Worm (Caenorhabditis elegans) whole organism, L4 larva: ENCODE measurements around the gene C10C6.13.
A peak's percentile ranks its signal among the peaks of the same experiment; 100 is the strongest.

Experiments used
- D1046.2 ChIP-seq: fragments of 200-800 bp; sonication (Bioruptor generic); IDR thresholded peaks from 2 replicates; pipeline ENCODE4 v1.3.6; 2022; ENCODE audit warnings: missing genetic modification characterization, missing compliant biosample characterization
- F26F4.8 ChIP-seq: fragments of 200-800 bp; sonication (Bioruptor generic); conservative IDR thresholded peaks from 2 replicates; pipeline ENCODE4 v1.3.6; 2022; ENCODE audit warnings: missing genetic modification characterization, missing compliant biosample characterization
- F37D6.2 ChIP-seq: sonication (generic microtip); optimal IDR thresholded peaks from 2 replicates; lab custom pipeline; 2016; ENCODE audit warnings: mild to moderate bottlenecking, missing genetic modification characterization, missing compliant biosample characterization
- T20F7.1 ChIP-seq: fragments of 200-800 bp; sonication (Bioruptor generic); optimal IDR thresholded peaks from 2 replicates; lab custom pipeline; 2018; ENCODE audit warnings: mild to moderate bottlenecking, missing genetic modification characterization, missing compliant biosample characterization
- T26A8.4 ChIP-seq: fragments of 200-800 bp; sonication (Bioruptor generic); IDR thresholded peaks from 2 replicates; pipeline ENCODE4 v1.3.6; 2022; ENCODE audit warnings: missing genetic modification characterization, missing compliant biosample characterization
- aly-2 ChIP-seq: sonication (generic microtip); optimal IDR thresholded peaks from 2 replicates; lab custom pipeline; 2018; ENCODE audit warnings: missing biosample characterization, missing genetic modification characterization
- ama-1 ChIP-seq: fragments of 150-350 bp; optimal IDR thresholded peaks from 2 replicates; lab custom pipeline; 2014; ENCODE audit warnings: inconsistent platforms, mixed read lengths
- ceh-20 ChIP-seq: fragments of 200-800 bp; sonication (Bioruptor generic); IDR thresholded peaks from 2 replicates; pipeline ENCODE4 v1.3.6; 2022; ENCODE audit warnings: missing genetic modification reagents, missing genetic modification characterization, missing compliant biosample characterization
- ces-1 ChIP-seq: fragments of 150-350 bp; sonication (generic microtip); optimal IDR thresholded peaks from 4 replicates; lab custom pipeline; 2014; ENCODE audit warnings: missing biosample characterization, missing genetic modification reagents, missing genetic modification characterization
- ctbp-1 ChIP-seq: fragments of 200-800 bp; sonication (Bioruptor generic); IDR thresholded peaks from 2 replicates; pipeline ENCODE4 v1.3.6; 2022; ENCODE audit warnings: missing genetic modification reagents, missing genetic modification characterization, missing compliant biosample characterization
- daf-19 ChIP-seq: fragments of 200-800 bp; sonication (Bioruptor generic); conservative IDR thresholded peaks from 2 replicates; pipeline ENCODE4 v1.3.6; 2022; ENCODE audit warnings: missing genetic modification characterization, missing compliant biosample characterization
- duxl-1 ChIP-seq: sonication (generic microtip); optimal IDR thresholded peaks from 2 replicates; lab custom pipeline; 2016; ENCODE audit warnings: mild to moderate bottlenecking, missing genetic modification characterization, moderate library complexity, missing compliant biosample characterization; ENCODE audit not compliant: poor library complexity
- egl-43 ChIP-seq: fragments of 200-800 bp; sonication (Bioruptor generic); IDR thresholded peaks from 2 replicates; pipeline ENCODE4 v1.3.6; 2022; ENCODE audit warnings: missing genetic modification reagents, missing genetic modification characterization, missing compliant biosample characterization
- fkh-10 ChIP-seq: fragments of 150-350 bp; optimal IDR thresholded peaks from 2 replicates; lab custom pipeline; 2014; ENCODE audit warnings: missing biosample characterization, missing genetic modification reagents, missing genetic modification characterization
- hif-1 ChIP-seq, 2 experiments: sonication (generic microtip); optimal IDR thresholded peaks; 2 replicates each; lab custom pipeline; 2016 to 2017; ENCODE audit warnings: missing compliant biosample characterization in 2 of 2, missing genetic modification characterization in 2 of 2, missing genetic modification reagents in 2 of 2, missing genotype in 2 of 2, mild to moderate bottlenecking in 1 of 2
- hmg-1.1 ChIP-seq: fragments of 200-800 bp; sonication (Bioruptor generic); IDR thresholded peaks from 2 replicates; pipeline ENCODE4 v1.3.6; 2022; ENCODE audit warnings: missing genetic modification reagents, missing genetic modification characterization, missing compliant biosample characterization
- lin-1 ChIP-seq: fragments of 200-800 bp; sonication (Bioruptor generic); IDR thresholded peaks from 2 replicates; pipeline ENCODE4 v1.3.6; 2022; ENCODE audit warnings: missing genetic modification reagents, missing genetic modification characterization, missing compliant biosample characterization
- lin-13 ChIP-seq: fragments of 150-350 bp; optimal IDR thresholded peaks from 2 replicates; lab custom pipeline; 2014; ENCODE audit warnings: missing biosample characterization, missing genetic modification reagents, missing genetic modification characterization
- lin-38 ChIP-seq: fragments of 200-800 bp; sonication (Bioruptor generic); IDR thresholded peaks from 2 replicates; pipeline ENCODE4 v1.3.6; 2022; ENCODE audit warnings: missing genetic modification reagents, missing genetic modification characterization, missing compliant biosample characterization
- mdt-29 ChIP-seq: fragments of 200-800 bp; sonication (Bioruptor generic); IDR thresholded peaks from 2 replicates; pipeline ENCODE4 v1.3.6; 2022; ENCODE audit warnings: missing genetic modification reagents, missing genetic modification characterization, missing compliant biosample characterization
- mes-2 ChIP-seq: sonication (generic microtip); optimal IDR thresholded peaks from 2 replicates; lab custom pipeline; 2016; ENCODE audit warnings: missing genotype, mild to moderate bottlenecking, missing genetic modification characterization, missing compliant biosample characterization; ENCODE audit not compliant: poor library complexity, severe bottlenecking
- nhr-11 ChIP-seq: fragments of 150-350 bp; optimal IDR thresholded peaks from 2 replicates; lab custom pipeline; 2014; ENCODE audit warnings: missing biosample characterization, missing genetic modification characterization
- nhr-77 ChIP-seq: fragments of 150-350 bp; optimal IDR thresholded peaks from 2 replicates; lab custom pipeline; 2014; ENCODE audit warnings: missing biosample characterization, missing genetic modification characterization
- pha-4 ChIP-seq, 2 experiments: fragments of 150-350 bp in 1 of 2; fragments of 200-800 bp in 1 of 2; sonication (Bioruptor generic) in 1 of 2; IDR thresholded peaks in 1 of 2; optimal IDR thresholded peaks in 1 of 2; 2 replicates each; pipeline versions ENCODE4 v1.3.6 to Lab custom; 2014 to 2022; ENCODE audit warnings: missing genetic modification characterization in 2 of 2, missing genetic modification reagents in 2 of 2, missing biosample characterization in 1 of 2, missing compliant biosample characterization in 1 of 2
- sdz-12 ChIP-seq: fragments of 200-800 bp; sonication (Bioruptor generic); optimal IDR thresholded peaks from 2 replicates; lab custom pipeline; 2018; ENCODE audit warnings: mild to moderate bottlenecking, missing genetic modification characterization, missing compliant biosample characterization
- snpc-4 ChIP-seq: fragments of 150-350 bp; optimal IDR thresholded peaks from 2 replicates; lab custom pipeline; 2014; ENCODE audit warnings: missing biosample characterization, missing genetic modification characterization
- spr-1 ChIP-seq: sonication (generic microtip); optimal IDR thresholded peaks from 2 replicates; lab custom pipeline; 2016; ENCODE audit warnings: mild to moderate bottlenecking, missing genetic modification characterization, missing compliant biosample characterization
- tra-1 ChIP-seq: fragments of 200-800 bp; sonication (Bioruptor generic); IDR thresholded peaks from 2 replicates; pipeline ENCODE4 v1.3.6; 2022; ENCODE audit warnings: missing genetic modification reagents, missing genetic modification characterization, missing compliant biosample characterization
- unc-130 ChIP-seq: sonication (generic microtip); optimal IDR thresholded peaks from 2 replicates; lab custom pipeline; 2016; ENCODE audit warnings: missing genetic modification reagents, missing genetic modification characterization, missing compliant biosample characterization
- unc-62 ChIP-seq, 3 experiments: fragments of 150-350 bp in 1 of 3; sonication (generic microtip); optimal IDR thresholded peaks in 2 of 3; peaks in 1 of 3; 1 replicate in 1 of 3; 2 replicates in 2 of 3; lab custom pipeline; 2014 to 2017; ENCODE audit warnings: missing biosample characterization in 3 of 3, missing genetic modification characterization in 3 of 3, missing genetic modification reagents in 3 of 3, missing genotype in 1 of 3
- vab-7 ChIP-seq: fragments of 200-800 bp; sonication (Bioruptor generic); IDR thresholded peaks from 2 replicates; pipeline ENCODE4 v1.3.6; 2022; ENCODE audit warnings: missing genetic modification reagents, missing genetic modification characterization, missing compliant biosample characterization
- zip-2 ChIP-seq: fragments of 150-350 bp; optimal IDR thresholded peaks from 2 replicates; lab custom pipeline; 2014; ENCODE audit warnings: missing biosample characterization, missing genetic modification characterization
- ztf-7 ChIP-seq: fragments of 150-350 bp; optimal IDR thresholded peaks from 2 replicates; lab custom pipeline; 2014; ENCODE audit warnings: missing biosample characterization, missing genetic modification characterization

C10C6.13 gene

DNA sequence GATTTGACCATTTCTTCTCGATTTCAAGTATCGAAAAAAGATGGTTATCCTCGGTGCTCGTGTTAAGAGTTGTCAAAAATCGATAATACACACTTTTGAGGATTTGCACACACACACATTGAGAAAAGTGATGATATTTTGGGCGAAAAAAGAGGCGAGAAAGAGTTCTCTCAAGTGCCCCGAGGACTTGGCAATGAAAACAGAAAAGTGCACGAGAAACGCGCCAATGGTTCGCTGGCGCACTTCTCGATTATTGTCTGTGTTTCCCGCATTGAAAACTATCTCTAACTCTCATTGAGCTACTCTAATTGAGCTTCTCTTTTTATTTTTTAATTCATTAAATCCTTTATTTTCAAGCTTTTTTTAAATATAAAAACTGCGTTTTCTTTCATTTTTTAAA is 35.8 kb downstream of the C10C6.13 start (continued):
- peak in 1 of 2 experiments; percentile 10 for TF ChIP-seq hif-1 (tag; optimal IDR thresholded peaks at IDR 0.05; lab: Kevin White, UChicago)
- TF ChIP-seq vab-7 = no peak
- TF ChIP-seq F26F4.8 = no peak
- peak; percentile 53 for TF ChIP-seq nhr-11
- TF ChIP-seq lin-13 (GFP tag; lab: Kevin White, UChicago) = peak; percentile 13
- TF ChIP-seq fkh-10 (GFP tag; lab: Kevin White, UChicago) = peak; percentile 33
- peak; percentile 57; the same call in 1 of the 2 replicates for TF ChIP-seq hmg-1.1 (GFP tag; lab: Robert Waterston, UW)
- peak; percentile 55 for TF ChIP-seq T20F7.1 (GFP tag; lab: Kevin White, UChicago)
- no peak for TF ChIP-seq pha-4 (GFP tag; IDR thresholded peaks at IDR 0.05; lab: Robert Waterston, UW)
- peak; percentile 66 for TF ChIP-seq pha-4 (tag; optimal IDR thresholded peaks at IDR 0.05; lab: Kevin White, UChicago)
- peak; percentile 28 for TF ChIP-seq nhr-77 (tag; lab: Kevin White, UChicago)
- 0 out of 2 replicates have a peak, but pooled peaks have one; percentile 28 for TF ChIP-seq T26A8.4
- TF ChIP-seq F37D6.2 (tag; lab: Kevin White, UChicago) = peak; percentile 10
- TF ChIP-seq ctbp-1 (GFP tag; lab: Robert Waterston, UW) = peak; percentile 61

DNA sequence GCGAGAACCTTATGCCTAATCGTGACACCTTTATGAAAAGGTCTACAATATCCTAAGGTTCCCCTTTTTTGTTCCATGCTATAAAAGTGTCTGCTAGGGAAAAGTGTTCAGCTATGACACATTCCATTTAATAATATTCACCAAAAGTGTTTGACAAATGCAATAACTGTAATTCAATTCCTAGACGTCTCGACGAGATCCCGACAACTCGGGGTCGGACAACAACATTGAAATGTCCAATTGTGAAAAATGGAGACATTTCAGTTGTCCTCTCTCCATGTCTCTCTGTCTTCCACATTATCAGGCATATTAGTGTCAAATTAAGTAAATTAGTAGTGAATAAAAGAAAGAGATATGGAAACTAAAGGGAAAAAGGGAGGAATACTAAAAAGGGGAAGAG is 38.1 kb downstream of the C10C6.13 start:
- no peak for TF ChIP-seq lin-1 (GFP tag; lab: Robert Waterston, UW)
- TF ChIP-seq nhr-11 = no peak
- no peak for TF ChIP-seq tra-1
- TF ChIP-seq sdz-12 (GFP tag; lab: Kevin White, UChicago) = no peak
- 0 out of 2 replicates have a peak, but pooled peaks have one; percentile 28 for TF ChIP-seq ctbp-1 (GFP tag; lab: Robert Waterston, UW)
- no peak for TF ChIP-seq pha-4 (GFP tag; IDR thresholded peaks at IDR 0.05; lab: Robert Waterston, UW)
- TF ChIP-seq pha-4 (tag; optimal IDR thresholded peaks at IDR 0.05; lab: Kevin White, UChicago) = no peak
- TF ChIP-seq ces-1 (GFP tag; lab: Kevin White, UChicago) = peak; percentile 28
- TF ChIP-seq daf-19 (GFP tag; lab: Robert Waterston, UW) = no peak
- TF ChIP-seq D1046.2 (GFP tag; lab: Robert Waterston, UW) = no peak
- TF ChIP-seq hif-1 (tag; optimal IDR thresholded peaks at IDR 0.05; lab: Kevin White, UChicago) = no peak
- no peak for TF ChIP-seq spr-1 (tag; lab: Kevin White, UChicago)
- no peak for TF ChIP-seq ceh-20 (GFP tag; lab: Robert Waterston, UW)

DNA sequence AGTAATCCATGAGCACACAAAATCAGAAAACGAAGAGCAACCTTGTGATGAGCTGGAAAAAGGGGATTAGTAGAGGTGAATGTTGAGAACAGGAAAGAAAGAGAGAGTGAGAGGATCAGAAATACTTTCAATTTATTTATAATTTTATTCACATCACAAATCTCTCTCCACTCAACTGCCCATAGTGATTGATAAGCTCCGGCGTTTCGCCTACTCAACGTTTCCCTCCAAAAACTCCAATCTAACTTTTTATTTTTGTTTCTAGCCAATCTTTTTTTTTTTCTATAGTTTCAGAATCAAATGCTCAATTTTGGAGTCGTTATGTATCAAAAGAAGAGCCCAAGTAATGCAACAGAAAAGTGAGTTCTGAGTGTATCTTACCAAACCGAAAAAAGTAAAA is 44.1 kb downstream of the C10C6.13 start, which contains the start of gene kin-4:
Gene kin-4, plus strand, starts transcription at position 301 of the 400 bp plus-strand sequence.
- TF ChIP-seq ama-1 (lab: Kevin White, UChicago) = no peak
- no peak for TF ChIP-seq duxl-1 (tag; lab: Kevin White, UChicago)
- no peak for TF ChIP-seq ctbp-1 (GFP tag; lab: Robert Waterston, UW)
- no peak for TF ChIP-seq unc-130 (GFP tag; lab: Kevin White, UChicago)
- no peak for TF ChIP-seq spr-1 (tag; lab: Kevin White, UChicago)
- TF ChIP-seq snpc-4 (tag; lab: Kevin White, UChicago) = no peak
- TF ChIP-seq ceh-20 (GFP tag; lab: Robert Waterston, UW) = no peak
- TF ChIP-seq mdt-29 (GFP tag; lab: Robert Waterston, UW) = no peak
- no peak for TF ChIP-seq ztf-7 (tag; lab: Kevin White, UChicago)
- TF ChIP-seq pha-4 (GFP tag; IDR thresholded peaks at IDR 0.05; lab: Robert Waterston, UW) = no peak
- no peak for TF ChIP-seq pha-4 (tag; optimal IDR thresholded peaks at IDR 0.05; lab: Kevin White, UChicago)
- no peak for TF ChIP-seq aly-2 (tag; lab: Kevin White, UChicago)

DNA sequence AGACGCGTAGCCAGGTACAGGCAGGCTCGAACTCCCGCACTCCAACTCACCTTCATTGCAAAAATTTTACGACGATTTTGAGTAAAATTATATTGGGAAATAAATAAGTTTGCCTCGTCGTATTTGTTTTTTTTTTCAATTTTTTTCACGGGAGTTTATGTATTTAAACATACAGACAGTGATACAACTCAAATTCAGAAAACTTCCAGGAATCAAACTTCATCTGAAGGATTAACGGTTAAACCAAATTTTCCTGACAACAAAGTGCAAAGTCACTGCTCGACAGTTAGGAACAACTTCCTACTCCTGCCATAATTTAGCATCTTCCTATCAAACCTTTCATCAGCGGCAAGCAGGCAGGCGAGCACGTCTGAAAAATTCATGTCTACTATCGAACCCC is 44.7 kb downstream of the C10C6.13 start, which contains the start of gene F22B3.8:
Gene F22B3.8, minus strand, starts transcription at position 101 of the 400 bp plus-strand sequence.
- TF ChIP-seq zip-2 (tag; lab: Kevin White, UChicago) (no peak), nhr-77 (tag; lab: Kevin White, UChicago) (no peak), mes-2 (no peak), egl-43 (GFP tag; lab: Robert Waterston, UW) (no peak), unc-62 (GFP tag; optimal IDR thresholded peaks at IDR 0.05 in 1 of 2; lab: Kevin White, UChicago) (peak in 1 of 2 experiments; percentile 39), unc-62 (tag; optimal IDR thresholded peaks at IDR 0.05; lab: Kevin White, UChicago) (no peak), lin-38 (no peak), ztf-7 (tag; lab: Kevin White, UChicago) (no peak)
- TF ChIP-seq, all 104 proteins: peak for 1
